Worm (Caenorhabditis elegans): Measurements from ENCODE around the gene Y46G5A.22.

ce11 chrII:12805765-12806384 is 12.5 kb downstream of the Y46G5A.22 start:
- TF ChIP-seq dao-5 (tag; optimal IDR thresholded peaks at IDR 0.05) (no peak), him-1 (tag; optimal IDR thresholded peaks at IDR 0.05) (peak; percentile 23), W03F9.2 (tag; optimal IDR thresholded peaks at IDR 0.05) (no peak)

Data from whole organism, L4/young adult.